Worm (Caenorhabditis elegans): Measurements from ENCODE around the gene Y50D4C.12.

DNA sequence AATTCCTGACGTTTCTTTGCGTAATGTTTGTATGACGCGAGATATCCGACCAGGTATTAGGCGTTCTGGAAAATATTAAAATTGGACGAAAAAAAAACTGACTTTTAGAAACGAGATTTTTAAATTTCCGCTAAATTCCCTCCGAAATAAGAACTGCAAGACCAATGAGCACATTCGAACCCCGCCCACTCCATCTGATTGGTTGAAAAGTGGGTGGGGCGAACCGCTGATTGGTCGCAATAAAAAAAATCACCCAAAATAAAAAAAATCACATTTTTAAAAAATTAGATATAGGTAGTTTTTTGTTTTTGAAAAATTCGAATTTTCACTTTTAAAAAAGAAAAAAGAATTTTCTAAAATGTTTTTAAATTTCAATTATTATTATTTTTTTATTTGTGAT lies 33.3 kb upstream of the Y50D4C.12 start:
- TF ChIP-seq ama-1 (optimal IDR thresholded peaks at IDR 0.05) (no peak), tbx-37 (GFP tag; conservative IDR thresholded peaks at IDR 0.05) (no peak), B0310.2 (tag; optimal IDR thresholded peaks at IDR 0.05) (no peak)
